Worm (Caenorhabditis elegans): ENCODE results near the gene sld-5.

Gene sld-5

ce11 chrV:20276923-20277322, 39.4 kb upstream of the sld-5 start:
- no peak for TF ChIP-seq F33H1.4 (GFP tag; IDR thresholded peaks at IDR 0.05)
- TF ChIP-seq rpc-1 (optimal IDR thresholded peaks at IDR 0.05) = peak; percentile 0
- peak; percentile 61 for TF ChIP-seq rpc-1 (tag; optimal IDR thresholded peaks at IDR 0.05)
- TF ChIP-seq akir-1 (GFP tag; optimal IDR thresholded peaks at IDR 0.05) = no peak
- peak; percentile 61 for TF ChIP-seq tbp1 (GFP tag; optimal IDR thresholded peaks at IDR 0.05)
- TF ChIP-seq snpc-3.4 (tag; optimal IDR thresholded peaks at IDR 0.05) = no peak
- no peak for TF ChIP-seq unc-62 (GFP tag; optimal IDR thresholded peaks at IDR 0.05)
- TF ChIP-seq F57C9.4 (tag; optimal IDR thresholded peaks at IDR 0.05) = no peak
- no peak for TF ChIP-seq lin-40 (tag; optimal IDR thresholded peaks at IDR 0.05)

ce11 chrV:20269661-20270137, 32.2 kb upstream of the sld-5 start, which contains the start of the genes prmt-1 and cdkr-3:
TSS of gene prmt-1 (minus strand) at chrV:20269711.
TSS of gene cdkr-3 (plus strand) at chrV:20270107.
- no peak for TF ChIP-seq mxl-1 (tag; optimal IDR thresholded peaks at IDR 0.05)
- no peak for TF ChIP-seq F57A8.1 (GFP tag; optimal IDR thresholded peaks at IDR 0.05)
- TF ChIP-seq dox-1 (GFP tag; IDR thresholded peaks at IDR 0.05) = peak; percentile 36; the same call in 1 of the 2 replicates
- no peak for TF ChIP-seq F37B4.10 (GFP tag; IDR thresholded peaks at IDR 0.05)
- TF ChIP-seq zim-3 (tag; optimal IDR thresholded peaks at IDR 0.05) = no peak
- TF ChIP-seq attf-5 (GFP tag; optimal IDR thresholded peaks at IDR 0.05) = no peak
- TF ChIP-seq hrde-1 (tag; optimal IDR thresholded peaks at IDR 0.05; ENCODE audit: borderline replicate concordance) = no peak
- peak; percentile 21 for TF ChIP-seq efl-1 (GFP tag; optimal IDR thresholded peaks at IDR 0.05)
- TF ChIP-seq snpc-1.1 (tag; optimal IDR thresholded peaks at IDR 0.05; ENCODE audit: insufficient read depth) = no peak
- no peak for TF ChIP-seq snpc-3.4 (tag; optimal IDR thresholded peaks at IDR 0.05)
- peak; percentile 15 for TF ChIP-seq snpc-1.3 (tag; optimal IDR thresholded peaks at IDR 0.05; ENCODE audit: insufficient read depth)
- no peak for TF ChIP-seq lir-1 (GFP tag; conservative IDR thresholded peaks at IDR 0.05)
- no peak for TF ChIP-seq Y67H2A.10 (GFP tag; conservative IDR thresholded peaks at IDR 0.05)
- TF ChIP-seq mes-4 (tag; optimal IDR thresholded peaks at IDR 0.05) = no peak
- no peak for TF ChIP-seq him-1 (tag; optimal IDR thresholded peaks at IDR 0.05)
- no peak for TF ChIP-seq ztf-18 (tag; optimal IDR thresholded peaks at IDR 0.05)
- peak; percentile 83 for TF ChIP-seq F33H1.4 (GFP tag; IDR thresholded peaks at IDR 0.05)
- TF ChIP-seq lin-26 (GFP tag; IDR thresholded peaks at IDR 0.05) = no peak
- no peak for TF ChIP-seq ccch-3 (GFP tag; optimal IDR thresholded peaks at IDR 0.05)
- no peak for TF ChIP-seq K12H6.12 (tag; optimal IDR thresholded peaks at IDR 0.05)
- no peak for TF ChIP-seq xnd-1 (tag; optimal IDR thresholded peaks at IDR 0.05)
- TF ChIP-seq sptf-2 (GFP tag; optimal IDR thresholded peaks at IDR 0.05) = no peak
- no peak for TF ChIP-seq nfya-2 (GFP tag; IDR thresholded peaks at IDR 0.05)
- TF ChIP-seq somi-1 (GFP tag; optimal IDR thresholded peaks at IDR 0.05) = no peak
- peak in 1 of 2 experiments; percentile 79 for TF ChIP-seq let-607 (tag; optimal IDR thresholded peaks at IDR 0.05)
- peak; percentile 8 for TF ChIP-seq lsl-1 (GFP tag; optimal IDR thresholded peaks at IDR 0.05)
- TF ChIP-seq egrh-3 (GFP tag; IDR thresholded peaks at IDR 0.05) = no peak
- peak; percentile 12; the same call in 1 of the 2 replicates for TF ChIP-seq D2030.7 (GFP tag; IDR thresholded peaks at IDR 0.05)
- peak; percentile 77 for TF ChIP-seq F23B12.7 (tag; optimal IDR thresholded peaks at IDR 0.05; ENCODE audit: insufficient read depth)
- TF ChIP-seq lin-54 (GFP tag; optimal IDR thresholded peaks at IDR 0.05) = peak; percentile 19

Data from whole organism, young adult.